Worm (Caenorhabditis elegans) whole organism, L4/young adult: ENCODE measurements around the gene sru-35.

Experiments used
- W03F9.2 ChIP-seq: fragments of 150-350 bp; optimal IDR thresholded peaks from 2 replicates; lab custom pipeline; 2014; ENCODE audit warnings: missing biosample characterization, missing genetic modification characterization
- him-1 ChIP-seq: sonication (generic microtip); optimal IDR thresholded peaks from 2 replicates; lab custom pipeline; 2016; ENCODE audit warnings: missing genotype, missing genetic modification reagents, missing genetic modification characterization, missing compliant biosample characterization

DNA sequence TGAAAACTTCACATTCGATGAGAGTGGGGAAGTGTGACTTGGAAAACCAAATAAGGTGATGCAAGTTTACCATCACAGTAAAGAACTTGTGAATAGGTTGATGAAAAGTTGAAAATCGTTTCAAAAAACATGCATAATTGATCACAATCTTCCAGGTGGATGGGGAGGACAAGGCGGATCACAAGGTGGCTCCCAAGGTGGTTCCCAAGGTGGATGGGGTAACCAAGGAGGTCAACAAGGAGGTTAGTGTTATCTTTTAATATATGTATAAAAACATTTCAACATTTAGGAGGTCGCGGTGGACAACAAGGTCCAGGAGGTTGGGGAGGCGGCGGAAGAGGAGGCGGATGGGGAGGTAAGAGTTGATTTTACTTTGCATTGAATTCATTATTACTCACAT is 27.6 kb upstream of the sru-35 start, which contains the start of gene T28C6.10:
- TF ChIP-seq W03F9.2 (tag; lab: Kevin White, UChicago) (no peak), him-1 (tag; lab: Kevin White, UChicago) (no peak)
